Worm (Caenorhabditis elegans) whole organism, L1 larva: ENCODE data around the gene col-109.

ENCODE experiments used
- F16B12.6 ChIP-seq: fragments of 150-350 bp; optimal IDR thresholded peaks from 2 replicates; lab custom pipeline; 2014; ENCODE audit warnings: missing biosample characterization, missing genetic modification characterization
- ama-1 ChIP-seq: fragments of 150-350 bp; optimal IDR thresholded peaks from 2 replicates; lab custom pipeline; 2014
- ceh-82 ChIP-seq, 3 experiments: fragments of 150-350 bp in 1 of 3; sonication (generic microtip) in 2 of 3; optimal IDR thresholded peaks; 2 replicates each; lab custom pipeline; 2014 to 2017; ENCODE audit warnings: missing biosample characterization in 3 of 3, missing genetic modification characterization in 3 of 3
- egl-27 ChIP-seq, 2 experiments: fragments of 150-350 bp in 1 of 2; sonication (generic microtip); optimal IDR thresholded peaks; 3 replicates each; lab custom pipeline; 2017 to 2018; ENCODE audit warnings: missing biosample characterization in 2 of 2, missing genetic modification characterization in 2 of 2, missing genetic modification reagents in 2 of 2
- nhr-76 ChIP-seq: sonication (generic microtip); optimal IDR thresholded peaks from 2 replicates; lab custom pipeline; 2017; ENCODE audit warnings: missing biosample characterization, missing genetic modification characterization
- nhr-90 ChIP-seq: sonication (generic microtip); optimal IDR thresholded peaks from 2 replicates; lab custom pipeline; 2016; ENCODE audit warnings: mild to moderate bottlenecking, missing genetic modification characterization, missing compliant biosample characterization; ENCODE audit not compliant: poor library complexity
- tbx-2 ChIP-seq: sonication (generic microtip); optimal IDR thresholded peaks from 2 replicates; lab custom pipeline; 2016; ENCODE audit warnings: missing genetic modification characterization, missing compliant biosample characterization

ce11 chrIV:1860965-1861364, 40.9 kb upstream of the col-109 start:
- TF ChIP-seq F16B12.6 (tag; lab: Kevin White, UChicago) (no peak), egl-27 (tag; optimal IDR thresholded peaks at IDR 0.05; lab: Kevin White, UChicago) (no peak), nhr-76 (tag; lab: Kevin White, UChicago) (no peak), ama-1 (lab: Kevin White, UChicago) (no peak), ceh-82 (tag; optimal IDR thresholded peaks at IDR 0.05; lab: Kevin White, UChicago) (no peak), tbx-2 (no peak), nhr-90 (tag; lab: Kevin White, UChicago) (no peak)
